Fruit fly (Drosophila melanogaster) whole organism, pupa: ENCODE data around the gene CG14720.
A peak's percentile ranks its signal among the peaks of the same experiment; 100 is the strongest.

ENCODE experiments used
- CG10348 ChIP-seq: fragments of 200-800 bp; sonication (Bioruptor generic); IDR thresholded peaks from 2 replicates; pipeline ENCODE4 v1.3.6; 2022; ENCODE audit warnings: missing biosample characterization, missing genetic modification characterization
- CG12605 ChIP-seq: fragments of 200-800 bp; sonication (Bioruptor generic); IDR thresholded peaks from 2 replicates; pipeline ENCODE4 v1.3.6; 2022; ENCODE audit warnings: missing biosample characterization, missing genetic modification characterization
- CG13204 ChIP-seq: fragments of 200-800 bp; sonication (Bioruptor generic); optimal IDR thresholded peaks from 2 replicates; lab custom pipeline; 2018; ENCODE audit warnings: missing biosample characterization, mild to moderate bottlenecking, missing genetic modification characterization, moderate library complexity
- CG14655 ChIP-seq: fragments of 200-800 bp; sonication (Bioruptor generic); optimal IDR thresholded peaks from 3 replicates; lab custom pipeline; 2017; ENCODE audit warnings: mild to moderate bottlenecking, missing biosample characterization, missing genetic modification reagents, missing genetic modification characterization
- CG15710 ChIP-seq: fragments of 200-800 bp; sonication (Bioruptor generic); optimal IDR thresholded peaks from 2 replicates; lab custom pipeline; 2018; ENCODE audit warnings: missing biosample characterization, mild to moderate bottlenecking, missing genetic modification characterization, moderate library complexity
- CG17806 ChIP-seq: fragments of 200-800 bp; sonication (Bioruptor generic); optimal IDR thresholded peaks from 2 replicates; lab custom pipeline; 2018; ENCODE audit warnings: missing biosample characterization, mild to moderate bottlenecking, missing genetic modification characterization, moderate library complexity
- CG32121 ChIP-seq: fragments of 200-800 bp; sonication (Bioruptor generic); IDR thresholded peaks from 2 replicates; pipeline ENCODE4 v1.3.6; 2022; ENCODE audit warnings: missing biosample characterization, missing genetic modification characterization
- CG34367 ChIP-seq: fragments of 200-800 bp; sonication (Bioruptor generic); optimal IDR thresholded peaks from 2 replicates; lab custom pipeline; 2018; ENCODE audit warnings: missing biosample characterization, mild to moderate bottlenecking, missing genetic modification characterization
- CG4496 ChIP-seq: fragments of 200-800 bp; sonication (Bioruptor generic); IDR thresholded peaks from 3 replicates; pipeline ENCODE4 v1.3.6; 2022; ENCODE audit warnings: missing biosample characterization, missing genetic modification characterization
- CG8159 ChIP-seq: fragments of 200-800 bp; sonication (Bioruptor generic); optimal IDR thresholded peaks from 3 replicates; lab custom pipeline; 2018; ENCODE audit warnings: missing biosample characterization, mild to moderate bottlenecking, missing genetic modification characterization, moderate library complexity
- CG8301 ChIP-seq: fragments of 200-800 bp; sonication (Bioruptor generic); optimal IDR thresholded peaks from 2 replicates; lab custom pipeline; 2018; ENCODE audit warnings: missing biosample characterization, mild to moderate bottlenecking, missing genetic modification characterization
- CG9948 ChIP-seq: fragments of 200-800 bp; sonication (Bioruptor generic); optimal IDR thresholded peaks from 2 replicates; lab custom pipeline; 2018; ENCODE audit warnings: missing biosample characterization, mild to moderate bottlenecking, missing genetic modification characterization, moderate library complexity
- D1 ChIP-seq: fragments of 200-800 bp; sonication (Bioruptor generic); optimal IDR thresholded peaks from 2 replicates; lab custom pipeline; 2018; ENCODE audit warnings: missing biosample characterization, mild to moderate bottlenecking, missing genetic modification characterization, moderate library complexity
- EcR ChIP-seq: fragments of 200-800 bp; sonication (Bioruptor generic); optimal IDR thresholded peaks from 3 replicates; lab custom pipeline; 2019; ENCODE audit warnings: missing biosample characterization, missing genetic modification characterization, mild to moderate bottlenecking, moderate library complexity, missing genetic modification reagents
- Ets98B ChIP-seq: fragments of 200-800 bp; sonication (Bioruptor generic); IDR thresholded peaks from 2 replicates; pipeline ENCODE4 v1.3.6; 2022; ENCODE audit warnings: missing biosample characterization, missing genetic modification characterization
- Pif1A ChIP-seq: fragments of 200-800 bp; sonication (Bioruptor generic); optimal IDR thresholded peaks from 3 replicates; lab custom pipeline; 2016; ENCODE audit warnings: missing biosample characterization, missing genetic modification characterization
- Pif1B ChIP-seq: fragments of 200-800 bp; sonication (Bioruptor generic); optimal IDR thresholded peaks from 3 replicates; lab custom pipeline; 2016; ENCODE audit warnings: missing biosample characterization, missing genetic modification characterization
- Snoo ChIP-seq: fragments of 200-800 bp; sonication (Bioruptor generic); optimal IDR thresholded peaks from 3 replicates; lab custom pipeline; 2017; ENCODE audit warnings: missing biosample characterization, mild to moderate bottlenecking, missing genetic modification characterization, inconsistent platforms
- fd96Ca ChIP-seq: fragments of 200-800 bp; sonication (Bioruptor generic); IDR thresholded peaks from 3 replicates; pipeline ENCODE4 v1.3.6; 2022; ENCODE audit warnings: missing biosample characterization, missing genetic modification characterization
- gl ChIP-seq: fragments of 200-800 bp; sonication (Bioruptor generic); optimal IDR thresholded peaks from 2 replicates; lab custom pipeline; 2018; ENCODE audit warnings: missing biosample characterization, mild to moderate bottlenecking, missing genetic modification characterization
- rn ChIP-seq: fragments of 200-800 bp; sonication (Bioruptor generic); IDR thresholded peaks from 2 replicates; pipeline ENCODE4 v1.3.6; 2022; ENCODE audit warnings: missing biosample characterization, missing genetic modification characterization

Gene CG14720

dm6 chr3R:11692504-11692903, 19.0 kb upstream of the CG14720 start:
- TF ChIP-seq CG17806 (tag; lab: Kevin White, UChicago) (no peak), CG8159 (tag; lab: Kevin White, UChicago) (no peak), rn (GFP tag; lab: Robert Waterston, UW) (no peak), gl (tag; lab: Kevin White, UChicago) (no peak), CG9948 (tag; lab: Kevin White, UChicago) (no peak), EcR (GFP tag; lab: Kevin White, UChicago) (no peak), Pif1A (GFP tag; lab: Kevin White, UChicago) (no peak)
- TF ChIP-seq, all 21 proteins: peak for 0

- TF ChIP-seq CG8159 (tag; lab: Kevin White, UChicago) (peak; percentile 39), CG12605 (GFP tag; lab: Robert Waterston, UW) (0 out of 2 replicates have a peak, but pooled peaks have one; percentile 38), CG34367 (tag; lab: Kevin White, UChicago) (peak; percentile 5), CG15710 (peak; percentile 31), CG14655 (GFP tag; lab: Kevin White, UChicago) (no peak)
Observed at dm6 chr3R:11694311-11695305, 16.9 kb upstream of the CG14720 start, which contains the start of gene Fer3. TSS of gene Fer3 (minus strand) at chr3R:11694311.

DNA sequence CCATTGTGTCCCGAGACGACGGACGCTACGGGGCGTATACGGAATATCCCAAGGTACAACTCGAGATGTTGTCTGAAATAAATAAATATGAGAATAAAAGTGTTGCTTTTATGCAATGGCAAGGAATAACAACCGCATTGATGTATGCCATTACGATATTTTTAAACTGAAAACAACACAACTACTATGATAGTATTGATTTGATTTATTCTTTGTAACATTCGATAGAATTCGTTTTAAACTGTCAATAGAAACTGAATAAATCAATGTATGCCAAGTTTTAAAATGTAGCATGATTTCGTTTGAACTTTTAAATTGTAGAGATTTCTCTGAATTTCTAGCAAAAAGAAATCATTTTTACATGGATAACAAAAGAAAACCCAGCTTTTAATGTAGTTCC, 15.3 kb upstream of the CG14720 start, which contains the start of gene CG14717:
CG14717 (plus strand) TSS at position 301 of the 400 bp plus-strand sequence.
- no peak for TF ChIP-seq Ets98B
- no peak for TF ChIP-seq gl (tag; lab: Kevin White, UChicago)
- no peak for TF ChIP-seq EcR (GFP tag; lab: Kevin White, UChicago)
- no peak for TF ChIP-seq Pif1A (GFP tag; lab: Kevin White, UChicago)
- no peak for TF ChIP-seq CG15710
- no peak for TF ChIP-seq CG13204 (GFP tag; lab: Kevin White, UChicago)
- TF ChIP-seq CG14655 (GFP tag; lab: Kevin White, UChicago), result no peak
- no peak for TF ChIP-seq CG4496 (GFP tag; lab: Robert Waterston, UW)
- TF ChIP-seq CG8159 (tag; lab: Kevin White, UChicago), result no peak
- TF ChIP-seq fd96Ca (GFP tag; lab: Robert Waterston, UW), result no peak
- TF ChIP-seq CG17806 (tag; lab: Kevin White, UChicago), result no peak
- TF ChIP-seq D1 (tag; lab: Kevin White, UChicago), result no peak
- no peak for TF ChIP-seq CG8301
- no peak for TF ChIP-seq CG10348
- TF ChIP-seq Snoo (tag; lab: Kevin White, UChicago), result no peak
- TF ChIP-seq CG12605 (GFP tag; lab: Robert Waterston, UW), result no peak
- no peak for TF ChIP-seq CG32121
- no peak for TF ChIP-seq Pif1B

- no peak for TF ChIP-seq CG10348
- no peak for TF ChIP-seq CG4496 (GFP tag; lab: Robert Waterston, UW)
Observed at dm6 chr3R:11700314-11700713, 11.2 kb upstream of the CG14720 start, which contains the start of gene CG14718. TSS of gene CG14718 (plus strand) at chr3R:11700614.

DNA sequence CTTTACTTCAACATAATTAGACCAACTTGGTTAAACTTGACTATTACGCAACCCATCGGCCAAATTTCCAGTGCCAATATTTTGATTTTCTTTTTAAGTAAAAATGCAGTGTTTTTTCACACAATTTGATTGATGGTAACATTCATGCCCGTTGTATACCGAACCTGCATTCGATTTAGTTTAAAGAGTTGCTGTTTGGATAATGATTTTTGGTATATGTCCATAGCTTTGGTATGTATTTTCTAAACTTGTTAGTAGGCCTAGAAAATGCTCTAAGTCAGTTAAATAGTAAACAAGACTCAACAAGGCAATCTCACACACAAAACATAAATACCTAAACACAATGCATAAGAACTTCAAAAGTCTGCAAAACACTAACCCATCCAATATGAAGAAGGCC, 7.7 kb upstream of the CG14720 start, which contains the start of gene I-t:
I-t (plus strand) TSS at position 301 of the 400 bp plus-strand sequence.
- TF ChIP-seq CG14655 (GFP tag; lab: Kevin White, UChicago) (no peak), CG9948 (tag; lab: Kevin White, UChicago) (no peak), rn (GFP tag; lab: Robert Waterston, UW) (no peak), Pif1A (GFP tag; lab: Kevin White, UChicago) (no peak), CG34367 (tag; lab: Kevin White, UChicago) (no peak), CG32121 (no peak), CG13204 (GFP tag; lab: Kevin White, UChicago) (no peak), Ets98B (no peak), CG8159 (tag; lab: Kevin White, UChicago) (no peak), EcR (GFP tag; lab: Kevin White, UChicago) (no peak), CG17806 (tag; lab: Kevin White, UChicago) (no peak), CG15710 (no peak), CG12605 (GFP tag; lab: Robert Waterston, UW) (no peak), fd96Ca (GFP tag; lab: Robert Waterston, UW) (no peak), Snoo (tag; lab: Kevin White, UChicago) (no peak), D1 (tag; lab: Kevin White, UChicago) (no peak), Pif1B (no peak), gl (tag; lab: Kevin White, UChicago) (no peak), CG8301 (no peak), CG10348 (no peak)
- TF ChIP-seq, all 21 proteins: peak for 0

DNA sequence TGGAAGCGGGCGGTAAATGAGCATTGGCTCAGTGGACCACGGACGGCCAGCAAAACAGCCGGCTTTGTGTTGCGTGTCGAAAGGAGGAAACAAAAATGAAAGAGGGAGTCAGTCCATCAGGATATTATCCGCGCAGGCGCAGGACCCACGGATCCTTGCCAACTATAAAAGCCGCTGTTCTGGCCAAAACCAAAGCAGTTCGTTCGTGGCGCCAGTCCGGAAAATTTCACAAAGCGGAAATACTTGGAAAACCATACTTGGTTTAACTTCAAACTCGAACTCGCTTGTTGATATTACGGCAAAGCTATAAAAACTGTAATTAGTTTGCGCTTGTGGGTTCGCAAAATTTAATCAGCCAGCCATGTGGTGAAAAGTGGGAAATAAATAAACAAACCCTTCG, 10.1 kb downstream of the CG14720 start, which contains the start of gene CG12594:
CG12594 (plus strand) TSS at position 142 of the 400 bp plus-strand sequence.
- TF ChIP-seq CG8301, result no peak
- TF ChIP-seq CG9948 (tag; lab: Kevin White, UChicago), result no peak
- TF ChIP-seq fd96Ca (GFP tag; lab: Robert Waterston, UW), result no peak
- no peak for TF ChIP-seq rn (GFP tag; lab: Robert Waterston, UW)
- TF ChIP-seq CG15710, result no peak
- no peak for TF ChIP-seq D1 (tag; lab: Kevin White, UChicago)
- TF ChIP-seq CG12605 (GFP tag; lab: Robert Waterston, UW), result no peak
- TF ChIP-seq Ets98B, result no peak
- no peak for TF ChIP-seq Snoo (tag; lab: Kevin White, UChicago)
- no peak for TF ChIP-seq CG17806 (tag; lab: Kevin White, UChicago)
- TF ChIP-seq EcR (GFP tag; lab: Kevin White, UChicago), result no peak
- TF ChIP-seq CG34367 (tag; lab: Kevin White, UChicago), result no peak
- TF ChIP-seq Pif1B, result no peak
- no peak for TF ChIP-seq CG13204 (GFP tag; lab: Kevin White, UChicago)
- no peak for TF ChIP-seq CG8159 (tag; lab: Kevin White, UChicago)
- no peak for TF ChIP-seq CG10348
- TF ChIP-seq CG32121, result no peak
- no peak for TF ChIP-seq CG4496 (GFP tag; lab: Robert Waterston, UW)
- no peak for TF ChIP-seq CG14655 (GFP tag; lab: Kevin White, UChicago)
